Worm (Caenorhabditis elegans) whole organism, young adult: ENCODE measurements around the gene cutl-29.

Source experiments
- B0336.3 ChIP-seq: fragments of 200-800 bp; sonication (Bioruptor generic); IDR thresholded peaks from 2 replicates; pipeline ENCODE4 v1.3.6; 2022; ENCODE audit warnings: missing genetic modification characterization, missing compliant biosample characterization
- F10E7.11 ChIP-seq: sonication (generic microtip); optimal IDR thresholded peaks from 2 replicates; lab custom pipeline; 2017; ENCODE audit warnings: mild to moderate bottlenecking, missing genetic modification characterization, moderate library complexity, missing compliant biosample characterization
- F23B12.7 ChIP-seq: sonication (generic microtip); optimal IDR thresholded peaks from 2 replicates; lab custom pipeline; 2017; ENCODE audit warnings: missing genetic modification characterization, mild to moderate bottlenecking, missing compliant biosample characterization, antibody characterized with exemption, moderate library complexity; ENCODE audit not compliant: insufficient read depth
- F33H1.4 ChIP-seq: fragments of 200-800 bp; sonication (Bioruptor generic); IDR thresholded peaks from 2 replicates; pipeline ENCODE4 v1.3.6; 2022; ENCODE audit warnings: missing genetic modification reagents, missing genetic modification characterization, missing compliant biosample characterization
- F49E8.2 ChIP-seq: sonication (generic microtip); optimal IDR thresholded peaks from 3 replicates; lab custom pipeline; 2017; ENCODE audit warnings: missing genetic modification characterization, mild to moderate bottlenecking, missing compliant biosample characterization, antibody characterized with exemption, moderate library complexity; ENCODE audit not compliant: insufficient read depth
- F55B11.4 ChIP-seq: sonication (generic microtip); optimal IDR thresholded peaks from 2 replicates; lab custom pipeline; 2016; ENCODE audit warnings: missing compliant biosample characterization, missing genetic modification characterization, borderline replicate concordance; ENCODE audit not compliant: insufficient read depth
- K12H6.12 ChIP-seq: fragments of 200-800 bp; sonication (Bioruptor generic); optimal IDR thresholded peaks from 2 replicates; lab custom pipeline; 2018; ENCODE audit warnings: mild to moderate bottlenecking, missing genetic modification characterization, missing compliant biosample characterization
- Y53F4B.3 ChIP-seq: fragments of 200-800 bp; sonication (Bioruptor generic); IDR thresholded peaks from 2 replicates; pipeline ENCODE4 v1.3.6; 2022; ENCODE audit warnings: missing genetic modification reagents, missing genetic modification characterization, missing compliant biosample characterization
- Y56A3A.18 ChIP-seq: fragments of 200-800 bp; sonication (Bioruptor generic); IDR thresholded peaks from 2 replicates; pipeline ENCODE4 v1.3.6; 2022; ENCODE audit warnings: missing genetic modification reagents, missing genetic modification characterization, missing compliant biosample characterization
- Y67H2A.10 ChIP-seq: fragments of 200-800 bp; sonication (Bioruptor generic); conservative IDR thresholded peaks from 2 replicates; pipeline ENCODE4 v1.3.6; 2022; ENCODE audit warnings: missing genetic modification reagents, missing genetic modification characterization, missing compliant biosample characterization
- Y79H2A.3 ChIP-seq: fragments of 200-800 bp; sonication (Bioruptor generic); conservative IDR thresholded peaks from 2 replicates; pipeline ENCODE4 v1.3.6; 2022; ENCODE audit warnings: missing genetic modification reagents, missing genetic modification characterization, missing compliant biosample characterization
- ama-1 ChIP-seq, 3 experiments: fragments of 150-350 bp in 1 of 3; sonication (generic microtip) in 2 of 3; optimal IDR thresholded peaks; 2 replicates each; lab custom pipeline; 2014 to 2018; ENCODE audit warnings: missing biosample characterization in 2 of 3, missing genetic modification characterization in 2 of 3, missing genetic modification reagents in 2 of 3
- attf-3 ChIP-seq: fragments of 200-800 bp; sonication (Bioruptor generic); conservative IDR thresholded peaks from 2 replicates; pipeline ENCODE4 v1.3.6; 2022; ENCODE audit warnings: missing genetic modification reagents, missing genetic modification characterization, missing compliant biosample characterization
- attf-6 ChIP-seq: fragments of 200-800 bp; sonication (Bioruptor generic); IDR thresholded peaks from 2 replicates; pipeline ENCODE4 v1.3.6; 2022; ENCODE audit warnings: missing genetic modification reagents, missing genetic modification characterization, missing compliant biosample characterization
- bed-1 ChIP-seq: fragments of 200-800 bp; sonication (Bioruptor generic); IDR thresholded peaks from 2 replicates; pipeline ENCODE4 v1.3.6; 2022; ENCODE audit warnings: missing genetic modification reagents, missing genetic modification characterization, missing compliant biosample characterization
- ceh-27 ChIP-seq: fragments of 200-800 bp; sonication (Bioruptor generic); optimal IDR thresholded peaks from 2 replicates; lab custom pipeline; 2018; ENCODE audit warnings: mild to moderate bottlenecking, missing genetic modification characterization, moderate library complexity, missing compliant biosample characterization
- ceh-79 ChIP-seq: sonication (generic microtip); optimal IDR thresholded peaks from 2 replicates; lab custom pipeline; 2017; ENCODE audit warnings: mild to moderate bottlenecking, missing genetic modification characterization, missing compliant biosample characterization
- ceh-91 ChIP-seq: fragments of 200-800 bp; sonication (Bioruptor generic); IDR thresholded peaks from 2 replicates; pipeline ENCODE4 v1.3.6; 2022; ENCODE audit warnings: missing genetic modification reagents, missing genetic modification characterization, missing compliant biosample characterization
- dpff-1 ChIP-seq: sonication (generic microtip); optimal IDR thresholded peaks from 2 replicates; lab custom pipeline; 2017; ENCODE audit warnings: mild to moderate bottlenecking, missing genetic modification characterization, missing compliant biosample characterization
- ets-4 ChIP-seq: fragments of 200-800 bp; sonication (Bioruptor generic); optimal IDR thresholded peaks from 2 replicates; lab custom pipeline; 2018; ENCODE audit warnings: mild to moderate bottlenecking, missing genetic modification characterization, missing compliant biosample characterization
- fkh-3 ChIP-seq: sonication (generic microtip); optimal IDR thresholded peaks from 2 replicates; lab custom pipeline; 2016; ENCODE audit warnings: mild to moderate bottlenecking, missing genetic modification characterization, missing compliant biosample characterization
- lsl-1 ChIP-seq: fragments of 200-800 bp; sonication (Bioruptor generic); optimal IDR thresholded peaks from 2 replicates; lab custom pipeline; 2018; ENCODE audit warnings: mild to moderate bottlenecking, missing genetic modification characterization, moderate library complexity, missing compliant biosample characterization
- madf-6 ChIP-seq: fragments of 200-800 bp; sonication (Bioruptor generic); IDR thresholded peaks from 2 replicates; pipeline ENCODE4 v1.3.6; 2022; ENCODE audit warnings: missing genetic modification reagents, missing genetic modification characterization, missing compliant biosample characterization
- madf-8 ChIP-seq: fragments of 200-800 bp; sonication (Bioruptor generic); conservative IDR thresholded peaks from 2 replicates; pipeline ENCODE4 v1.3.6; 2022; ENCODE audit warnings: missing genetic modification reagents, missing genetic modification characterization, missing compliant biosample characterization
- mes-4 ChIP-seq: sonication (generic microtip); optimal IDR thresholded peaks from 2 replicates; lab custom pipeline; 2016; ENCODE audit warnings: missing genotype, missing genetic modification characterization, missing compliant biosample characterization
- nfya-1 ChIP-seq: sonication (generic microtip); optimal IDR thresholded peaks from 2 replicates; lab custom pipeline; 2017; ENCODE audit warnings: antibody characterized with exemption, missing compliant biosample characterization, missing genetic modification characterization, borderline replicate concordance; ENCODE audit not compliant: insufficient read depth
- pha-4 ChIP-seq: fragments of 150-350 bp; sonication (generic microtip); optimal IDR thresholded peaks from 2 replicates; lab custom pipeline; 2014; ENCODE audit warnings: missing biosample characterization, missing genetic modification reagents, missing genetic modification characterization
- rec-8 ChIP-seq, 2 experiments: sonication (generic microtip); optimal IDR thresholded peaks; 2 replicates each; lab custom pipeline; 2016; ENCODE audit warnings: mild to moderate bottlenecking in 2 of 2, missing genetic modification characterization in 2 of 2, missing genetic modification reagents in 2 of 2, missing genotype in 2 of 2, missing biosample characterization in 1 of 2, missing compliant biosample characterization in 1 of 2, moderate library complexity in 1 of 2
- repo-1 ChIP-seq: sonication (generic microtip); optimal IDR thresholded peaks from 2 replicates; lab custom pipeline; 2017; ENCODE audit warnings: mild to moderate bottlenecking, missing genetic modification characterization, missing compliant biosample characterization
- sdz-38 ChIP-seq: sonication (generic microtip); optimal IDR thresholded peaks from 2 replicates; lab custom pipeline; 2016; ENCODE audit warnings: missing genotype, missing genetic modification characterization, missing compliant biosample characterization
- snpc-4 ChIP-seq, 5 experiments: fragments of 150-350 bp in 1 of 5; sonication (generic microtip) in 4 of 5; optimal IDR thresholded peaks; 2 replicates each; lab custom pipeline; 2014 to 2018; ENCODE audit warnings: missing genetic modification characterization in 5 of 5, missing biosample characterization in 3 of 5, antibody characterized with exemption in 2 of 5, mild to moderate bottlenecking in 2 of 5, missing compliant biosample characterization in 2 of 5, missing genotype in 2 of 5, moderate library complexity in 2 of 5, missing genetic modification reagents in 1 of 5
- somi-1 ChIP-seq: fragments of 200-800 bp; sonication (Bioruptor generic); optimal IDR thresholded peaks from 2 replicates; lab custom pipeline; 2018; ENCODE audit warnings: mild to moderate bottlenecking, missing genetic modification characterization, missing compliant biosample characterization
- sptf-2 ChIP-seq: fragments of 200-800 bp; sonication (Bioruptor generic); optimal IDR thresholded peaks from 2 replicates; lab custom pipeline; 2018; ENCODE audit warnings: mild to moderate bottlenecking, missing genetic modification characterization, missing compliant biosample characterization
- zim-3 ChIP-seq: sonication (generic microtip); optimal IDR thresholded peaks from 2 replicates; lab custom pipeline; 2017; ENCODE audit warnings: mild to moderate bottlenecking, missing genetic modification characterization, moderate library complexity, missing compliant biosample characterization
- ztf-25 ChIP-seq: fragments of 200-800 bp; sonication (Bioruptor generic); IDR thresholded peaks from 2 replicates; pipeline ENCODE4 v1.3.6; 2022; ENCODE audit warnings: missing genetic modification reagents, missing genetic modification characterization, missing compliant biosample characterization

The cutl-29 gene

ce11 chrX:8276333-8276732 lies 5.5 kb upstream of the cutl-29 start:
- TF ChIP-seq ceh-79 (tag; lab: Kevin White, UChicago) = no peak
- TF ChIP-seq F10E7.11 (tag; lab: Kevin White, UChicago) = no peak
- TF ChIP-seq F49E8.2 = no peak
- TF ChIP-seq ama-1 (optimal IDR thresholded peaks at IDR 0.05; lab: Kevin White, UChicago) = no peak
- no peak for TF ChIP-seq ama-1 (GFP tag; optimal IDR thresholded peaks at IDR 0.05; lab: Kevin White, UChicago)
- TF ChIP-seq Y53F4B.3 = no peak
- no peak for TF ChIP-seq sptf-2 (GFP tag; lab: Kevin White, UChicago)
- TF ChIP-seq sdz-38 (tag; lab: Kevin White, UChicago) = no peak
- TF ChIP-seq madf-6 = no peak
- no peak for TF ChIP-seq somi-1 (GFP tag; lab: Kevin White, UChicago)
- TF ChIP-seq rec-8 (tag; optimal IDR thresholded peaks at IDR 0.05; lab: Kevin White, UChicago) = no peak
- TF ChIP-seq nfya-1 = no peak
- no peak for TF ChIP-seq Y79H2A.3
- no peak for TF ChIP-seq madf-8

ce11 chrX:8274869-8275268 lies 4.0 kb upstream of the cutl-29 start, which contains the start of gene ksr-1:
Gene ksr-1, plus strand, starts transcription at chrX:8275169.
- TF ChIP-seq pha-4 (tag; lab: Kevin White, UChicago) (no peak), Y67H2A.10 (GFP tag; lab: Robert Waterston, UW) (no peak), ceh-91 (GFP tag; lab: Robert Waterston, UW) (no peak), F33H1.4 (GFP tag; lab: Robert Waterston, UW) (no peak), attf-3 (GFP tag; lab: Robert Waterston, UW) (no peak), somi-1 (GFP tag; lab: Kevin White, UChicago) (no peak), fkh-3 (no peak), mes-4 (tag; lab: Kevin White, UChicago) (no peak), attf-6 (no peak), repo-1 (tag; lab: Kevin White, UChicago) (no peak), ztf-25 (no peak), F49E8.2 (no peak), snpc-4 (GFP tag; optimal IDR thresholded peaks at IDR 0.05; lab: Kevin White, UChicago) (no peak), snpc-4 (tag; optimal IDR thresholded peaks at IDR 0.05; lab: Kevin White, UChicago) (no peak), bed-1 (GFP tag; lab: Robert Waterston, UW) (no peak), K12H6.12 (tag; lab: Kevin White, UChicago) (no peak), Y56A3A.18 (GFP tag; lab: Robert Waterston, UW) (no peak), ets-4 (GFP tag; lab: Kevin White, UChicago) (no peak), B0336.3 (GFP tag; lab: Robert Waterston, UW) (no peak)

- TF ChIP-seq F55B11.4 (tag; lab: Kevin White, UChicago) (no peak), zim-3 (tag; lab: Kevin White, UChicago) (no peak), lsl-1 (GFP tag; lab: Kevin White, UChicago) (no peak), F23B12.7 (tag; lab: Kevin White, UChicago) (no peak), F10E7.11 (tag; lab: Kevin White, UChicago) (no peak), ceh-27 (GFP tag; lab: Kevin White, UChicago) (no peak), dpff-1 (tag; lab: Kevin White, UChicago) (no peak), rec-8 (tag; optimal IDR thresholded peaks at IDR 0.05; lab: Kevin White, UChicago) (no peak)
- TF ChIP-seq, all 124 proteins: peak for 0
Measured at ce11 chrX:8273496-8273895, 2.7 kb upstream of the cutl-29 start.
